Worm (Caenorhabditis elegans): ENCODE measurements around the gene T09A12.8.

Gene T09A12.8

DNA sequence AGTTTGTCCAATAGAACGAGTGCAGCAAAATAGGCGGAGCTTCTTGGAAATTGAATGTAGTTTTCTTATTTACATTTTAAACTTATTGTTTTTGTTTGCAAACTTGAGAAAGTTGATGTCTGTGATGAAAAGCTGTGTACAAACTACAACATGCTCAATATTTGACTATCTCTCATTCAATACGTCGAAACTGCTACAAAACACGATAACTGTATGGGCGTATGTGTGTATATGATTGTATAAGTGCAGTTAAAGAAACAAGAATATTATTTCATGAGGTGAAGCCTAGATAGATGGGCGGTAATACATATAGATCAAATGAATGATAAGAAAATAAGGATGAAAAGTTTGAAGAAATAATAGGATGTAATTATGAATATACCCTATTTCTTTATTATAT lies 3.9 kb downstream of the T09A12.8 start:
- no peak for TF ChIP-seq ahr-1 (tag; optimal IDR thresholded peaks at IDR 0.05)
- TF ChIP-seq sdc-2 (tag; optimal IDR thresholded peaks at IDR 0.05) = no peak
- TF ChIP-seq ceh-18 (tag; optimal IDR thresholded peaks at IDR 0.05) = no peak
- TF ChIP-seq ceh-22 (tag; optimal IDR thresholded peaks at IDR 0.05) = no peak
- TF ChIP-seq C38D4.7 (GFP tag; optimal IDR thresholded peaks at IDR 0.05) = no peak
- TF ChIP-seq ref-2 (tag; optimal IDR thresholded peaks at IDR 0.05) = no peak
- TF ChIP-seq mec-3 (tag; optimal IDR thresholded peaks at IDR 0.05; ENCODE audit: borderline replicate concordance) = no peak
- TF ChIP-seq ceh-19 (GFP tag; optimal IDR thresholded peaks at IDR 0.05) = no peak
- TF ChIP-seq unc-42 (tag; optimal IDR thresholded peaks at IDR 0.05) = no peak

DNA sequence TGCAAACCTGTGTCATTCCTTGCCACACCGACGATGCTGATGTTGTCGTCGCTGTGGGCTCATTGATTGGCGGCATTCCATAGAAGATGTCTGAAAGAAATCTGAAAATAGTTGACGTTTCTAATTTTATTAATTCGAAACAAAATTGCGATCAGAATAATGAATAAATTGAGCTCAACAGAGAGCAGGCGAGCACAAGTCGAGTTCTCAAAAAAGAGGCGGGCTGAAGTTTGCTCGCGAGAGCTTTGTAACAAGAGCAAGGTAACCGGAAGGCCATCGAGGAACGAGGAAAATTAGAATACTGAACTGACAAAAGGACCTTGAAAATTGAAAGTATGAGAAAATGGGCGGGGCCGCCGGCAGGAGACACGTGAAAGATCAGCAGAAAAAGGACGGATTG lies 7.0 kb downstream of the T09A12.8 start, which contains the start of gene nhr-66:
TSS of gene nhr-66 (minus strand) at position 101 of the 400 bp plus-strand sequence.
- TF ChIP-seq fax-1 (tag; optimal IDR thresholded peaks at IDR 0.05) (no peak), ceh-34 (tag; optimal IDR thresholded peaks at IDR 0.05) (no peak), dve-1 (tag; optimal IDR thresholded peaks at IDR 0.05) (no peak), Y22D7AL.16 (tag; optimal IDR thresholded peaks at IDR 0.05) (no peak), pros-1 (tag; optimal IDR thresholded peaks at IDR 0.05) (no peak), ama-1 (optimal IDR thresholded peaks at IDR 0.05) (no peak)

DNA sequence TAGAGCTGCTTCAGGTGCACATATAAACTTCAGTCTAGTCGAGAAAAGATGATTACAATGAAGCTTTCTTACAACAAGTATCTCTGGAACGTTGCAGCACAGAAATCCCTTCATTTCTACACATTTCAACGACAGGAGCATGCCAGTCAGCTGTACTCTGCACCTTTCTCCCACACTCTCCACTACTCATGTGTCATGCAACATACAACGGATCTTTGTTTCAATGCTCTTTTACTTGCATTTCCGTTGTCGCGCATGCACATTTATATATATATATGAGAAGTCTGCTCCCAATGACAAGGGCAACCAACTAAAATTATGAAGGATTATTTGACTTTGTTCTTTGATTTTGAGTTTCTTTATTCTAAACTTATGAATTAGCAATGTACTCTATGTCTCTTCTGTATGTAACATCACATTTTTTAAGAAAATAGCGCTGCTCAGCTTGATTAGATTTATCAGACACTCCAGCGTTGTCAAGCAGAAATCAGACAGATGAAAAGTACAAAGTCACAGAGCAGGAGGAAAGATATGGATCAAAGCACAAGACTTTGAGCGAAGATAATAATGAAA lies 8.3 kb downstream of the T09A12.8 start:
- TF ChIP-seq ceh-6 (GFP tag; optimal IDR thresholded peaks at IDR 0.05) (no peak), syd-9 (tag; optimal IDR thresholded peaks at IDR 0.05) (no peak), ceh-30 (tag; optimal IDR thresholded peaks at IDR 0.05) (no peak), che-1 (tag; optimal IDR thresholded peaks at IDR 0.05) (no peak), mec-3 (tag; optimal IDR thresholded peaks at IDR 0.05; ENCODE audit: borderline replicate concordance) (no peak), ceh-48 (tag; optimal IDR thresholded peaks at IDR 0.05) (no peak), lin-11 (tag; optimal IDR thresholded peaks at IDR 0.05) (no peak), tbx-2 (tag; optimal IDR thresholded peaks at IDR 0.05) (no peak)

DNA sequence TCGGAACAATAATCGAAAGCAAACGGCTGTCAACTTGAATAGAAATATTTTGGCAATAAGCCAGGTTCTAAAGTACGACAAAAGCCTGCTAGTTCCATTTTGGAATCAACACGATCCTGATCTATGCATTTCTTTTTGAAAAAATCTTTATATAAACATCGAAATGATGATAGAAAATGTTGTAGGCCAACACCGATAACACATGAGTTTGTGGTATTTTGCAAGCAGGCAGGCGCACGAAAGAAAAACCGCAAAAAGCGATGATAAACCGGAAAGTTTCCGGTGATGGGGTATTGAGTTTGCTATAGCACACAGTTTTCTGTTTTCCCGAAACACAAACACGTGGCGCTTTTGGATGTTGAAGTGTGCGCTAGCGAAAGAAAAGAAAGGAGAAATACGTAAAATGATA lies 9.4 kb downstream of the T09A12.8 start:
- TF ChIP-seq hlh-30 (tag; optimal IDR thresholded peaks at IDR 0.05; ENCODE audit: insufficient read depth) (no peak), fkh-10 (GFP tag; optimal IDR thresholded peaks at IDR 0.05) (no peak)

DNA sequence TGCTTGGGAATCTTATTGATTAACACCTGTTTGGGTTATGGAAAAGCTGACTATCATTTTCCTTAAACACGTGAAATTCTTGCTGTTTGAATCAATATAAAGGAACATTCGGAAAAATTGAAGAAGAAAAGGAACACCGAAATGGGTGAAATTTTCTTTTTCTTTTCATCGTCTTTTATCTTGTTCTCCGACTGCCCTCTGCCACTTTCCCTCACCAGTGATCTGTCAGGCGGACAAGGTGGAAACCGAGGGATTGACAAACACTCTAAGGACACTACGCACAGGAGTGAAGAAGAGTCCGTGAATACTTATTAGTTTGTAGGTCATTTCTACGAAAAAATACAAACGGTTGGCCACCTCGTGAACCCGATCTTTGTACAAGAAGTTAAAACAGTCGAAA lies 10.2 kb downstream of the T09A12.8 start:
- TF ChIP-seq ztf-16 (tag; optimal IDR thresholded peaks at IDR 0.05) (no peak), sdc-2 (tag; optimal IDR thresholded peaks at IDR 0.05) (no peak), hlh-8 (tag; optimal IDR thresholded peaks at IDR 0.05) (no peak), unc-86 (tag; optimal IDR thresholded peaks at IDR 0.05) (no peak), pha-4 (tag; optimal IDR thresholded peaks at IDR 0.05) (no peak), ttx-3 (tag; optimal IDR thresholded peaks at IDR 0.05) (no peak), ceh-18 (tag; optimal IDR thresholded peaks at IDR 0.05) (no peak), Y22D7AL.16 (tag; optimal IDR thresholded peaks at IDR 0.05) (no peak), nfya-1 (tag; optimal IDR thresholded peaks at IDR 0.05) (no peak), ceh-45 (GFP tag; IDR thresholded peaks at IDR 0.05) (no peak), fax-1 (tag; optimal IDR thresholded peaks at IDR 0.05) (no peak), sox-2 (GFP tag; IDR thresholded peaks at IDR 0.05) (no peak), che-1 (tag; optimal IDR thresholded peaks at IDR 0.05) (no peak), pha-2 (tag; optimal IDR thresholded peaks at IDR 0.05) (no peak), lim-6 (tag; optimal IDR thresholded peaks at IDR 0.05) (no peak), unc-3 (GFP tag; conservative IDR thresholded peaks at IDR 0.05) (no peak), unc-3 (tag; optimal IDR thresholded peaks at IDR 0.05) (no peak), unc-42 (tag; optimal IDR thresholded peaks at IDR 0.05) (no peak), ceh-34 (tag; optimal IDR thresholded peaks at IDR 0.05) (no peak), mec-3 (tag; optimal IDR thresholded peaks at IDR 0.05; ENCODE audit: borderline replicate concordance) (no peak), ceh-24 (tag; optimal IDR thresholded peaks at IDR 0.05) (no peak)
